Fruit fly (Drosophila melanogaster): ENCODE results near the gene Rpn7.

Rpn7 gene

dm6 chr3R:22447874-22448254, 14.0 kb downstream of the Rpn7 start, which contains the start of gene CG34376 (continued):
- TF ChIP-seq CG16815 (GFP tag; optimal IDR thresholded peaks at IDR 0.05) (no peak), pfk (GFP tag; optimal IDR thresholded peaks at IDR 0.05) (peak; percentile 25), croc (GFP tag; conservative IDR thresholded peaks at IDR 0.05) (0 out of 3 replicates have a peak, but pooled peaks have one; percentile 15), gsb-n (tag; optimal IDR thresholded peaks at IDR 0.05) (peak; percentile 72), ro (GFP tag; IDR thresholded peaks at IDR 0.05) (no peak), mld (GFP tag; IDR thresholded peaks at IDR 0.05; ENCODE audit: partially characterized antibody) (no peak), MESR4 (GFP tag; optimal IDR thresholded peaks at IDR 0.05) (peak; percentile 52), CG34224 (GFP tag; IDR thresholded peaks at IDR 0.05; ENCODE audit: partially characterized antibody) (peak; percentile 29; the same call in 1 of the 3 replicates), oc (tag; optimal IDR thresholded peaks at IDR 0.05) (peak; percentile 21), Nf-YA (GFP tag; IDR thresholded peaks at IDR 0.05) (peak; percentile 22; the same call in 1 of the 2 replicates), Ravus (GFP tag; IDR thresholded peaks at IDR 0.05) (no peak), CG12104 (GFP tag; optimal IDR thresholded peaks at IDR 0.05) (peak; percentile 2), CG9727 (GFP tag; optimal IDR thresholded peaks at IDR 0.05) (peak; percentile 48), sug (tag; optimal IDR thresholded peaks at IDR 0.05) (peak; percentile 61), CG7372 (GFP tag; IDR thresholded peaks at IDR 0.05) (peak; percentile 13; the same call in 1 of the 2 replicates), CG32767 (GFP tag; IDR thresholded peaks at IDR 0.05) (0 out of 2 replicates have a peak, but pooled peaks have one; percentile 25), Hmr (GFP tag; optimal IDR thresholded peaks at IDR 0.05) (peak; percentile 44), lov (optimal IDR thresholded peaks at IDR 0.05) (no peak), lov (GFP tag; IDR thresholded peaks at IDR 0.05) (0 out of 3 replicates have a peak, but pooled peaks have one; percentile 45), cas (GFP tag; IDR thresholded peaks at IDR 0.05) (no peak), CG14441 (GFP tag; IDR thresholded peaks at IDR 0.05) (peak; percentile 69; the same call in 1 of the 2 replicates), CG4730 (GFP tag; IDR thresholded peaks at IDR 0.05) (peak; percentile 58; the same call in 1 of the 2 replicates), CG6254 (GFP tag; optimal IDR thresholded peaks at IDR 0.05) (peak; percentile 17), CG10366 (GFP tag; IDR thresholded peaks at IDR 0.05) (peak; percentile 34; the same call in 1 of the 2 replicates), wor (GFP tag; IDR thresholded peaks at IDR 0.05) (no peak), CG30431 (GFP tag; optimal IDR thresholded peaks at IDR 0.05) (peak; percentile 8), bcd (GFP tag; optimal IDR thresholded peaks at IDR 0.05) (peak; percentile 28), ap (GFP tag; IDR thresholded peaks at IDR 0.05) (0 out of 2 replicates have a peak, but pooled peaks have one; percentile 35), PHDP (tag; optimal IDR thresholded peaks at IDR 0.05) (peak; percentile 49), CHES-1-like (GFP tag; optimal IDR thresholded peaks at IDR 0.05) (peak; percentile 26), lab (GFP tag; optimal IDR thresholded peaks at IDR 0.05) (peak; percentile 49), Xbp1 (GFP tag; optimal IDR thresholded peaks at IDR 0.05) (peak; percentile 16), CG13287 (GFP tag; IDR thresholded peaks at IDR 0.05; ENCODE audit: partially characterized antibody) (peak; percentile 26; the same call in 1 of the 2 replicates), CG13775 (GFP tag; optimal IDR thresholded peaks at IDR 0.05) (peak; percentile 41), Drgx (GFP tag; IDR thresholded peaks at IDR 0.05) (peak; percentile 37), CG9437 (GFP tag; optimal IDR thresholded peaks at IDR 0.05) (peak; percentile 76), CG3281 (GFP tag; optimal IDR thresholded peaks at IDR 0.05) (peak; percentile 49), CG4707 (GFP tag; optimal IDR thresholded peaks at IDR 0.05) (peak; percentile 9), CG10959 (GFP tag; IDR thresholded peaks at IDR 0.05) (no peak), CG4617 (GFP tag; optimal IDR thresholded peaks at IDR 0.05; ENCODE audit: borderline replicate concordance) (peak; percentile 4), CG10431 (GFP tag; optimal IDR thresholded peaks at IDR 0.05) (peak; percentile 41), CG7357 (GFP tag; IDR thresholded peaks at IDR 0.05) (peak; percentile 58; the same call in 1 of the 3 replicates), CG32532 (GFP tag; IDR thresholded peaks at IDR 0.05) (peak; percentile 48), CG18262 (tag; optimal IDR thresholded peaks at IDR 0.05) (peak; percentile 29), crc (GFP tag; optimal IDR thresholded peaks at IDR 0.05) (no peak), emc (GFP tag; optimal IDR thresholded peaks at IDR 0.05) (no peak), CG11696 (GFP tag; IDR thresholded peaks at IDR 0.05) (no peak), CG34422 (GFP tag; IDR thresholded peaks at IDR 0.05) (peak; percentile 75; the same call in 1 of the 3 replicates), CG6654 (GFP tag; optimal IDR thresholded peaks at IDR 0.05) (no peak), CG12299 (tag; optimal IDR thresholded peaks at IDR 0.05) (no peak), Ets65A (GFP tag) (peak; percentile 88)
